Fruit fly (Drosophila melanogaster): Measurements from ENCODE around the gene cana.

cana gene

DNA sequence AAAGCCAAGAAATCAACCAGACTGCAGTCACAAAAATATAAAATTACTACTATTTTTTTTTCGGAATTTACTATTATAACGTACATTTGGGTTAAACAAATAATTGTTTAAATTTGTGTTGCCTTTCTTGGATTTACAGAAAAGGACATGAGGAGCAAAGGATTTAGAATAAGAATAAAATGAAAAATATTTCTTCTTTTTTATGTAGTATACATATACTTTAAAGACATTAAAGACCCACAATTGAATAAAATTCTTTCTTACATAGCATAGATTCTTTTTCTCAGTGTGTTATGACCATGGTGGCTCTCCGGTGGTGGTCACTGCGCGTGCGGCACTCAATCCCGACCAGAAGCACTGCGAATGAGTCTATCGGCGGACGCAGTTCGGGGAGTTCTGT lies 49.6 kb downstream of the cana start:
- TF ChIP-seq Ets98B (GFP tag; IDR thresholded peaks at IDR 0.05) (no peak), CG14655 (GFP tag; optimal IDR thresholded peaks at IDR 0.05) (peak; percentile 26), CG15710 (tag; optimal IDR thresholded peaks at IDR 0.05) (peak; percentile 7), CG8301 (tag; optimal IDR thresholded peaks at IDR 0.05) (peak; percentile 11), D1 (tag; optimal IDR thresholded peaks at IDR 0.05) (no peak)

dm6 chr2L:11322115-11322514 lies 52.5 kb downstream of the cana start:
- TF ChIP-seq fd96Ca (GFP tag; IDR thresholded peaks at IDR 0.05): no peak
- TF ChIP-seq D1 (tag; optimal IDR thresholded peaks at IDR 0.05): no peak
- no peak for TF ChIP-seq gl (tag; optimal IDR thresholded peaks at IDR 0.05)
- TF ChIP-seq CG8301 (tag; optimal IDR thresholded peaks at IDR 0.05): peak; percentile 11
- no peak for TF ChIP-seq rn (GFP tag; IDR thresholded peaks at IDR 0.05)
- TF ChIP-seq CG8159 (tag; optimal IDR thresholded peaks at IDR 0.05): peak; percentile 40
- peak; percentile 33 for TF ChIP-seq CG17806 (tag; optimal IDR thresholded peaks at IDR 0.05)
- TF ChIP-seq CG9948 (tag; optimal IDR thresholded peaks at IDR 0.05): peak; percentile 31
- TF ChIP-seq Pif1A (GFP tag; optimal IDR thresholded peaks at IDR 0.05): no peak
- no peak for TF ChIP-seq CG10348 (GFP tag; IDR thresholded peaks at IDR 0.05)
- no peak for TF ChIP-seq Pif1B (GFP tag; optimal IDR thresholded peaks at IDR 0.05)
- TF ChIP-seq CG15710 (tag; optimal IDR thresholded peaks at IDR 0.05): peak; percentile 15
- no peak for TF ChIP-seq CG12605 (GFP tag; IDR thresholded peaks at IDR 0.05)
- TF ChIP-seq Ets98B (GFP tag; IDR thresholded peaks at IDR 0.05): no peak
- TF ChIP-seq CG32121 (GFP tag; IDR thresholded peaks at IDR 0.05): no peak
- peak; percentile 19 for TF ChIP-seq CG14655 (GFP tag; optimal IDR thresholded peaks at IDR 0.05)
- TF ChIP-seq EcR (GFP tag; optimal IDR thresholded peaks at IDR 0.05): no peak
- no peak for TF ChIP-seq CG4496 (GFP tag; IDR thresholded peaks at IDR 0.05)
- no peak for TF ChIP-seq Snoo (tag; optimal IDR thresholded peaks at IDR 0.05)
- no peak for TF ChIP-seq CG34367 (tag; optimal IDR thresholded peaks at IDR 0.05)
- TF ChIP-seq CG13204 (GFP tag; optimal IDR thresholded peaks at IDR 0.05): no peak

DNA sequence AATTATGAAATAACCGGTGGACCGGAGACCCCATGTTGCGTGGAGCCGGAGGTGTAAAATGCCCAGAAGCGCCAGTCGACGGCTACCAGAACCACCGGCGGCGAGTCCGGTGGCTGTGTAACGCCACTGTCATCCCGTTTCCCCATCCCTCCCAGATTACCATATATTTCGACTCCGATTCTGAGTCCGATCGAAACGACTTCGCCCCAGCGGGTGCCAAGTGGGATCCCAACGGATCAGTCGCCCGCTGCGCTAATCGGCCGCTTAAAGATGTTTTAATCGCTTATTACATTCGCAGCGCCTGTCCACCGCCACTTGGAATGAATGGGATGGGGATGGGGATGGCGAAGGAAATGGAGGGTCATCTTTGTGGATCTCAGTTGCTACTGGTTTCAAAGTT lies 53.2 kb downstream of the cana start:
- TF ChIP-seq gl (tag; optimal IDR thresholded peaks at IDR 0.05): no peak
- TF ChIP-seq CG12605 (GFP tag; IDR thresholded peaks at IDR 0.05): no peak
- no peak for TF ChIP-seq CG4496 (GFP tag; IDR thresholded peaks at IDR 0.05)
- TF ChIP-seq Ets98B (GFP tag; IDR thresholded peaks at IDR 0.05): no peak
- TF ChIP-seq CG10348 (GFP tag; IDR thresholded peaks at IDR 0.05): no peak
- TF ChIP-seq D1 (tag; optimal IDR thresholded peaks at IDR 0.05): no peak
- no peak for TF ChIP-seq CG9948 (tag; optimal IDR thresholded peaks at IDR 0.05)
- no peak for TF ChIP-seq CG13204 (GFP tag; optimal IDR thresholded peaks at IDR 0.05)
- TF ChIP-seq EcR (GFP tag; optimal IDR thresholded peaks at IDR 0.05): no peak
- no peak for TF ChIP-seq CG34367 (tag; optimal IDR thresholded peaks at IDR 0.05)
- no peak for TF ChIP-seq Pif1B (GFP tag; optimal IDR thresholded peaks at IDR 0.05)
- no peak for TF ChIP-seq Snoo (tag; optimal IDR thresholded peaks at IDR 0.05)
- no peak for TF ChIP-seq Pif1A (GFP tag; optimal IDR thresholded peaks at IDR 0.05)
- no peak for TF ChIP-seq CG15710 (tag; optimal IDR thresholded peaks at IDR 0.05)
- TF ChIP-seq rn (GFP tag; IDR thresholded peaks at IDR 0.05): no peak
- no peak for TF ChIP-seq CG14655 (GFP tag; optimal IDR thresholded peaks at IDR 0.05)
- TF ChIP-seq CG32121 (GFP tag; IDR thresholded peaks at IDR 0.05): no peak

DNA sequence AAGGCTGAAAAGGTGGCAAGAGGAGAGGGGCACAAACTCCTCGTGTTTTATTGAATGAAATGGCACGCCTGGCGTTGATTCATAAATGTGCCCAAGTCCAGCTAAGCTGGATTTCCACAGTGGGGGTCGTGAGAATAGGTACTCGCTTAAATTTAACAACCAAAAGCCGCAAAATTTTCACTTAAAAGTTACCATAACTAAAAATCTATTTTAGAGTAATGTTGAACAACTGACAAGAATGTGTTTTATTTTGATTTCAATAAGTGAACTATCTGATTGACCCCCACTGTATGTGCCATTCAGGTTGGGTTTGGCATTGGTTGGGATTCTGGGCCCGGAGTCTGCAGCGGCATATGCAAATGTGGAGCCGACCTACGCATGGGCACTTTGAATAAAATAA lies 54.3 kb downstream of the cana start:
- TF ChIP-seq CG17806 (tag; optimal IDR thresholded peaks at IDR 0.05) (peak; percentile 95), EcR (GFP tag; optimal IDR thresholded peaks at IDR 0.05) (peak; percentile 18), gl (tag; optimal IDR thresholded peaks at IDR 0.05) (peak; percentile 93), CG14655 (GFP tag; optimal IDR thresholded peaks at IDR 0.05) (peak; percentile 95), CG15710 (tag; optimal IDR thresholded peaks at IDR 0.05) (peak; percentile 96), CG12605 (GFP tag; IDR thresholded peaks at IDR 0.05) (peak; percentile 94), CG10348 (GFP tag; IDR thresholded peaks at IDR 0.05) (no peak), Ets98B (GFP tag; IDR thresholded peaks at IDR 0.05) (peak; percentile 96), D1 (tag; optimal IDR thresholded peaks at IDR 0.05) (peak; percentile 86), Pif1A (GFP tag; optimal IDR thresholded peaks at IDR 0.05) (peak; percentile 96), CG13204 (GFP tag; optimal IDR thresholded peaks at IDR 0.05) (peak; percentile 87), Snoo (tag; optimal IDR thresholded peaks at IDR 0.05) (peak; percentile 91), CG9948 (tag; optimal IDR thresholded peaks at IDR 0.05) (peak; percentile 96), Pif1B (GFP tag; optimal IDR thresholded peaks at IDR 0.05) (peak; percentile 95), CG32121 (GFP tag; IDR thresholded peaks at IDR 0.05) (peak; percentile 91), fd96Ca (GFP tag; IDR thresholded peaks at IDR 0.05) (peak; percentile 95), CG8159 (tag; optimal IDR thresholded peaks at IDR 0.05) (peak; percentile 94), CG4496 (GFP tag; IDR thresholded peaks at IDR 0.05) (peak; percentile 97), rn (GFP tag; IDR thresholded peaks at IDR 0.05) (peak; percentile 89), CG8301 (tag; optimal IDR thresholded peaks at IDR 0.05) (peak; percentile 94), CG34367 (tag; optimal IDR thresholded peaks at IDR 0.05) (peak; percentile 96)

- TF ChIP-seq CG9948 (tag; optimal IDR thresholded peaks at IDR 0.05) (peak; percentile 8), CG13204 (GFP tag; optimal IDR thresholded peaks at IDR 0.05) (no peak), CG17806 (tag; optimal IDR thresholded peaks at IDR 0.05) (peak; percentile 15), CG8301 (tag; optimal IDR thresholded peaks at IDR 0.05) (no peak), CG14655 (GFP tag; optimal IDR thresholded peaks at IDR 0.05) (no peak), Pif1B (GFP tag; optimal IDR thresholded peaks at IDR 0.05) (peak; percentile 25), CG10348 (GFP tag; IDR thresholded peaks at IDR 0.05) (no peak), Pif1A (GFP tag; optimal IDR thresholded peaks at IDR 0.05) (peak; percentile 31), CG34367 (tag; optimal IDR thresholded peaks at IDR 0.05) (no peak), D1 (tag; optimal IDR thresholded peaks at IDR 0.05) (no peak), fd96Ca (GFP tag; IDR thresholded peaks at IDR 0.05) (0 out of 3 replicates have a peak, but pooled peaks have one; percentile 9), Ets98B (GFP tag; IDR thresholded peaks at IDR 0.05) (no peak), CG15710 (tag; optimal IDR thresholded peaks at IDR 0.05) (peak; percentile 14), CG4496 (GFP tag; IDR thresholded peaks at IDR 0.05) (0 out of 3 replicates have a peak, but pooled peaks have one; percentile 12), Snoo (tag; optimal IDR thresholded peaks at IDR 0.05) (peak; percentile 60), CG32121 (GFP tag; IDR thresholded peaks at IDR 0.05) (no peak), rn (GFP tag; IDR thresholded peaks at IDR 0.05) (no peak), gl (tag; optimal IDR thresholded peaks at IDR 0.05) (no peak), CG8159 (tag; optimal IDR thresholded peaks at IDR 0.05) (peak; percentile 65), EcR (GFP tag; optimal IDR thresholded peaks at IDR 0.05) (no peak), CG12605 (GFP tag; IDR thresholded peaks at IDR 0.05) (no peak)
Observed at dm6 chr2L:11326373-11326772, 56.8 kb downstream of the cana start.

Data from whole organism, pupa.